Worm (Caenorhabditis elegans): ENCODE results near the gene ccdc-12.

DNA sequence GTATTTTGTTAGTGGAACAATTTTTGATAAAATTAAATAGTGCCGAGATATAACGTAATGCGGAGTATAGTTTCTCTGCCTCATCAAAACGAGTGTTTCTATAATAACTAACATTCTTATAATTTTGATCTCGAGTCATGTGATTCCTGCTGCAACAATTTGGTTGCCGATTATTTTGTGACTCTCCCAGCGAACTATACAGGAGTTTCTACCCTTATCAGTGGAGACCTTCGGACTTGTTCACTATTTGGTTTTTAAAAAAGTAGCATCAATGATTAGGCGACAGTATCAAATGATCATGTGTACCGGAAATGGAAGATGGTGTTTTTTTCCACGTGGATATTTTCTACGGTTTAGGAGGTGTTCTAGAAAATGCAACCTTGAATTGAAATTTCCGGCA, 28.7 kb downstream of the ccdc-12 start:
- TF ChIP-seq elt-1 (tag; optimal IDR thresholded peaks at IDR 0.05; ENCODE audit: borderline replicate concordance, insufficient read depth) (no peak), snpc-4 (tag; optimal IDR thresholded peaks at IDR 0.05) (no peak), unc-62 (GFP tag; optimal IDR thresholded peaks at IDR 0.05) (no peak), mls-2 (tag; optimal IDR thresholded peaks at IDR 0.05) (no peak), ztf-11 (tag; optimal IDR thresholded peaks at IDR 0.05) (no peak), drap-1 (GFP tag; optimal IDR thresholded peaks at IDR 0.05) (no peak), zip-8 (tag; optimal IDR thresholded peaks at IDR 0.05) (no peak), lin-13 (tag; optimal IDR thresholded peaks at IDR 0.05) (no peak), nhr-12 (tag; optimal IDR thresholded peaks at IDR 0.05) (no peak), elt-3 (tag; optimal IDR thresholded peaks at IDR 0.05) (no peak)

Data from whole organism, mixed stage, embryonic.